Fruit fly (Drosophila melanogaster): ENCODE data around the gene CG17242.
A peak's percentile ranks its signal among the peaks of the same experiment; 100 is the strongest.

The CG17242 gene

dm6 chr2L:2226259-2227121 lies 42.5 kb downstream of the CG17242 start, which contains the start of the genes CG15387 and sau (continued):
- peak; percentile 38 for TF ChIP-seq nom (GFP tag; optimal IDR thresholded peaks at IDR 0.05)
- peak; percentile 80 for TF ChIP-seq CG6765 (GFP tag; optimal IDR thresholded peaks at IDR 0.05)
- peak; percentile 64; the same call in 1 of the 3 replicates for TF ChIP-seq CG7357 (GFP tag; IDR thresholded peaks at IDR 0.05)
- peak; percentile 76 for TF ChIP-seq tap (tag; optimal IDR thresholded peaks at IDR 0.05)
- peak; percentile 78 for TF ChIP-seq CG11247 (GFP tag; IDR thresholded peaks at IDR 0.05)
- TF ChIP-seq CG43689 (GFP tag; IDR thresholded peaks at IDR 0.05), result peak; percentile 64
- no peak for TF ChIP-seq lov (optimal IDR thresholded peaks at IDR 0.05)
- TF ChIP-seq lov (GFP tag; IDR thresholded peaks at IDR 0.05), result peak; percentile 76; the same call in 2 of the 3 replicates
- TF ChIP-seq Mes4 (GFP tag; optimal IDR thresholded peaks at IDR 0.05), result peak; percentile 85
- peak; percentile 76 for TF ChIP-seq Asciz (GFP tag; optimal IDR thresholded peaks at IDR 0.05)
- TF ChIP-seq mam (GFP tag; optimal IDR thresholded peaks at IDR 0.05), result peak; percentile 95
- peak; percentile 80 for TF ChIP-seq seq (GFP tag; IDR thresholded peaks at IDR 0.05)
- TF ChIP-seq CG5953 (GFP tag; IDR thresholded peaks at IDR 0.05), result peak; percentile 79
- peak; percentile 63 for TF ChIP-seq CG5180 (GFP tag; optimal IDR thresholded peaks at IDR 0.05)
- TF ChIP-seq CG13894 (tag; optimal IDR thresholded peaks at IDR 0.05), result peak; percentile 90
- no peak for TF ChIP-seq bigmax (GFP tag; optimal IDR thresholded peaks at IDR 0.05)
- TF ChIP-seq CG10321 (GFP tag; IDR thresholded peaks at IDR 0.05), result peak; percentile 36; the same call in 1 of the 2 replicates
- peak; percentile 79 for TF ChIP-seq HLH3B (GFP tag; IDR thresholded peaks at IDR 0.05)
- peak; percentile 72 for TF ChIP-seq CG1647 (GFP tag; optimal IDR thresholded peaks at IDR 0.05)
- TF ChIP-seq ssp (GFP tag; IDR thresholded peaks at IDR 0.05), result peak; percentile 74
- peak; percentile 85 for TF ChIP-seq CG31441 (GFP tag; IDR thresholded peaks at IDR 0.05)
- no peak for TF ChIP-seq pita (GFP tag; optimal IDR thresholded peaks at IDR 0.05)
- peak; percentile 91 for TF ChIP-seq gem (tag; optimal IDR thresholded peaks at IDR 0.05)
- no peak for TF ChIP-seq hth (optimal IDR thresholded peaks at IDR 0.05)
- peak; percentile 77 for TF ChIP-seq en (GFP tag; optimal IDR thresholded peaks at IDR 0.05)
- peak; percentile 91 for TF ChIP-seq CG9727 (GFP tag; optimal IDR thresholded peaks at IDR 0.05)
- TF ChIP-seq eyg (GFP tag; optimal IDR thresholded peaks at IDR 0.05), result peak; percentile 82
- peak; percentile 54 for TF ChIP-seq CG7928 (GFP tag; optimal IDR thresholded peaks at IDR 0.05)
- TF ChIP-seq Atf3 (GFP tag; optimal IDR thresholded peaks at IDR 0.05), result peak; percentile 86
- TF ChIP-seq CG6272 (GFP tag; IDR thresholded peaks at IDR 0.05), result peak; percentile 77
- peak; percentile 84 for TF ChIP-seq Dbx (GFP tag; IDR thresholded peaks at IDR 0.05)
- peak; percentile 65 for TF ChIP-seq Drgx (GFP tag; IDR thresholded peaks at IDR 0.05)
- peak; percentile 90 for TF ChIP-seq NfI (GFP tag; optimal IDR thresholded peaks at IDR 0.05)
- TF ChIP-seq CG12769 (tag; optimal IDR thresholded peaks at IDR 0.05), result peak; percentile 83
- TF ChIP-seq CG2120 (GFP tag; optimal IDR thresholded peaks at IDR 0.05), result peak; percentile 96
- peak; percentile 82 for TF ChIP-seq Abd-B (GFP tag; optimal IDR thresholded peaks at IDR 0.05)
- peak; percentile 69 for TF ChIP-seq CG12219 (GFP tag; optimal IDR thresholded peaks at IDR 0.05)
- TF ChIP-seq Atf-2 (GFP tag; optimal IDR thresholded peaks at IDR 0.05), result peak; percentile 91
- peak; percentile 90 for TF ChIP-seq slp2 (GFP tag; optimal IDR thresholded peaks at IDR 0.05)
- no peak for TF ChIP-seq sr (GFP tag; IDR thresholded peaks at IDR 0.05)
- TF ChIP-seq Rx (GFP tag; IDR thresholded peaks at IDR 0.05), result peak; percentile 66
- TF ChIP-seq chm (GFP tag; IDR thresholded peaks at IDR 0.05), result peak; percentile 82
- peak; percentile 90 for TF ChIP-seq CG2116 (GFP tag; optimal IDR thresholded peaks at IDR 0.05)
- TF ChIP-seq CG9932 (GFP tag; IDR thresholded peaks at IDR 0.05), result peak; percentile 91
- TF ChIP-seq Hey (tag; optimal IDR thresholded peaks at IDR 0.05), result peak; percentile 33
- peak; percentile 71 for TF ChIP-seq CG5245 (GFP tag; optimal IDR thresholded peaks at IDR 0.05)
- TF ChIP-seq Hmr (GFP tag; optimal IDR thresholded peaks at IDR 0.05), result peak; percentile 89
- no peak for TF ChIP-seq Gsc (GFP tag; IDR thresholded peaks at IDR 0.05)
- TF ChIP-seq Dref (GFP tag; IDR thresholded peaks at IDR 0.05), result peak; percentile 49
- peak; percentile 80 for TF ChIP-seq Myb (GFP tag; optimal IDR thresholded peaks at IDR 0.05)

Data from whole organism, embryonic.